Worm (Caenorhabditis elegans) whole organism, early embryonic: ENCODE measurements around the gene F40G12.10.

Source experiments
- ama-1 ChIP-seq: fragments of 150-350 bp; optimal IDR thresholded peaks from 2 replicates; lab custom pipeline; 2014
- ceh-36 ChIP-seq: sonication (generic microtip); optimal IDR thresholded peaks from 2 replicates; lab custom pipeline; 2016; ENCODE audit warnings: missing genetic modification characterization, inconsistent platforms, missing compliant biosample characterization
- ets-7 ChIP-seq: sonication (generic microtip); optimal IDR thresholded peaks from 2 replicates; lab custom pipeline; 2016; ENCODE audit warnings: missing genotype, missing genetic modification characterization, missing compliant biosample characterization
- flt-1 ChIP-seq: fragments of 200-800 bp; sonication (Bioruptor generic); IDR thresholded peaks from 2 replicates; pipeline ENCODE4 v1.3.6; 2022; ENCODE audit warnings: missing genetic modification characterization, missing compliant biosample characterization
- hmg-4 ChIP-seq: fragments of 200-800 bp; sonication (Bioruptor generic); optimal IDR thresholded peaks from 2 replicates; lab custom pipeline; 2018; ENCODE audit warnings: mild to moderate bottlenecking, missing genetic modification characterization, missing compliant biosample characterization
- pes-1 ChIP-seq: fragments of 200-800 bp; sonication (Bioruptor generic); IDR thresholded peaks from 2 replicates; pipeline ENCODE4 v1.3.6; 2022; ENCODE audit warnings: missing genetic modification reagents, missing genetic modification characterization, missing compliant biosample characterization
- tbx-11 ChIP-seq: fragments of 200-800 bp; sonication (Bioruptor generic); IDR thresholded peaks from 2 replicates; pipeline ENCODE4 v1.3.6; 2022; ENCODE audit warnings: missing genetic modification characterization, missing compliant biosample characterization
- tbx-37 ChIP-seq: fragments of 200-800 bp; sonication (Bioruptor generic); conservative IDR thresholded peaks from 2 replicates; pipeline ENCODE4 v1.3.6; 2022; ENCODE audit warnings: missing genetic modification reagents, missing genetic modification characterization, missing compliant biosample characterization
- tra-4 ChIP-seq: sonication (generic microtip); optimal IDR thresholded peaks from 2 replicates; lab custom pipeline; 2017; ENCODE audit warnings: missing genetic modification characterization, missing compliant biosample characterization

- TF ChIP-seq tra-4 (tag; lab: Kevin White, UChicago) (no peak), ama-1 (lab: Kevin White, UChicago) (no peak), tbx-11 (no peak), pes-1 (GFP tag; lab: Robert Waterston, UW) (no peak), ceh-36 (no peak), flt-1 (GFP tag; lab: Robert Waterston, UW) (no peak), tbx-37 (no peak), hmg-4 (GFP tag; lab: Kevin White, UChicago) (no peak), ets-7 (tag; lab: Kevin White, UChicago) (no peak)
These were observed 39.4 kb upstream of the F40G12.10 start, which contains the start of gene sre-7 for ce11 chrV:14243904-14244303.
